Worm (Caenorhabditis elegans): ENCODE data around the gene B0252.1.

B0252.1 gene

ce11 chrII:6936528-6936927, 17.0 kb downstream of the B0252.1 start:
- TF ChIP-seq efl-1 (optimal IDR thresholded peaks at IDR 0.05), result no peak
- TF ChIP-seq efl-1 (GFP tag; optimal IDR thresholded peaks at IDR 0.05 in 1 of 2), result peak in 1 of 2 experiments; percentile 71
- no peak for TF ChIP-seq ceh-82 (tag; optimal IDR thresholded peaks at IDR 0.05)
- TF ChIP-seq nhr-71 (tag; optimal IDR thresholded peaks at IDR 0.05), result peak; percentile 4

DNA sequence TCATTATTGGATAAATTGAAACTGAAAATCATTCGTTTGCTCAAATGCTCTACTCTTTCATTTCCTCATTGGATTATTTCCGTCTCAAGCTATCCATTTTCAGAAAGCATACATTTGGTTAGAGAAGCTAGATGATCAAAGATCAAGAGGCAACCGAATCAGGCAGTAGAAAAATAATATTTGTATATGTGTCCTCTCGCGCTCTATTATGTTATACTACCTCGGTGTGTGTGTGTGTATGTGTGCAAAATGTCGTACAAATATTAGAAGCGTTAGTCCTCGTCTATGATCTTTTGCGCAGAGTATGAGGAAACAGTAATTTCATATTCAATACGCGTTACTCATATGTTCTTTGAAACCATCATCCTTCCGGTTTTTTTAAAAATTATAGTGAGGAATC, 17.6 kb downstream of the B0252.1 start:
- TF ChIP-seq fkh-8 (tag; optimal IDR thresholded peaks at IDR 0.05) (peak; percentile 2), dsc-1 (tag; optimal IDR thresholded peaks at IDR 0.05) (peak; percentile 32), egl-13 (tag; optimal IDR thresholded peaks at IDR 0.05) (no peak)

- TF ChIP-seq F16B12.6 (tag; optimal IDR thresholded peaks at IDR 0.05), result no peak
- TF ChIP-seq lin-14 (GFP tag; optimal IDR thresholded peaks at IDR 0.05), result peak; percentile 3
Observed at ce11 chrII:6939873-6940272, 20.4 kb downstream of the B0252.1 start.

DNA sequence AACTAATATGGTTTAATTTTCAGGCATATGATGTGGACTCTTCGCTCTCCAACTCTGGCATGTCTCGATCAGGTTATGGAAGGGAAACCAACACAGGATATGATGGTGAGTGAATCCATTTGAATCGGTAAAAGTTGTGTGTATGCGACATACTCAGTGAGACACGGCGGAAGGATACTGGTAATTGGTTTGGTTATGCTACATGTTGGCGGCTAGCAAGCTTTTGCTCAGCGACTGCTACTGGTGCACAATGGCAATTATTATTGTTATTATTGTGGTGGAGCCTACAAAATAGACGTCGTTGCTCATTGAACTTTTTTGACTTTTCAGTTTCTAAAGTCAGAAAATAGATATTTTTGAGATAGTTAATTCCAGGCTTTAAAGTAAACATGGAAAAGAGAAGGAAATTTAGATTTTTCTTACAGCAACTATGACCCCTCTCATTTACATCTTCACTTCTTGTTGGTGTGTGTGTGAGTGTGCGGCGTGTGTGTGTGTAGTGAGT, 21.3 kb downstream of the B0252.1 start:
- no peak for TF ChIP-seq fkh-10 (GFP tag; optimal IDR thresholded peaks at IDR 0.05)
- peak; percentile 28 for TF ChIP-seq lin-14 (GFP tag; optimal IDR thresholded peaks at IDR 0.05)
- peak; percentile 40 for TF ChIP-seq fkh-8 (tag; optimal IDR thresholded peaks at IDR 0.05)
- TF ChIP-seq mep-1 (tag; optimal IDR thresholded peaks at IDR 0.05), result peak; percentile 16

DNA sequence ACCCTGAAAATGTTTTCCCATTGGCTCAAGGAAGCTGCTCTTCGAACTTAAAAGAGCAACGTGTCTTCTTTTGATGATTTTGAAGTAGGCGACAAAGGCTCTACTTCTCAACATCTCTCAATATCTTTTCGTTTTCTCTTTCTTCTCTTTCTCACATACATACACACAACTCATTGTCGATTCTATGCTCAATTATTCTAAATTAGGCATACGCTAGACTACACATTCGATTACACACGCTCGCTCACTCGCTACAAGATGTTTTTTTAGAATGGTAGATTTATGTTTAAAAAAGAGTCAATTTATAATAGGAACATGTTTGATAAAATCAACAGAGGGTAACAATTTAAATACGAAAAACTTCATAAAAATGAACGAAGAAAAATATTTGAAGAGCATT, 22.0 kb downstream of the B0252.1 start:
- TF ChIP-seq unc-86 (tag; optimal IDR thresholded peaks at IDR 0.05), result peak; percentile 25
- TF ChIP-seq efl-3 (GFP tag; optimal IDR thresholded peaks at IDR 0.05), result no peak
- no peak for TF ChIP-seq nhr-28 (tag; optimal IDR thresholded peaks at IDR 0.05)
- TF ChIP-seq vab-15 (tag; optimal IDR thresholded peaks at IDR 0.05), result no peak
- peak; percentile 7 for TF ChIP-seq fkh-10 (GFP tag; optimal IDR thresholded peaks at IDR 0.05)
- no peak for TF ChIP-seq ceh-82 (tag; optimal IDR thresholded peaks at IDR 0.05)
- TF ChIP-seq nhr-71 (tag; optimal IDR thresholded peaks at IDR 0.05), result peak; percentile 6
- no peak for TF ChIP-seq unc-130 (tag; optimal IDR thresholded peaks at IDR 0.05)
- TF ChIP-seq aly-2 (tag; optimal IDR thresholded peaks at IDR 0.05), result no peak
- no peak for TF ChIP-seq hlh-17 (GFP tag; optimal IDR thresholded peaks at IDR 0.05; ENCODE audit: borderline replicate concordance)
- no peak for TF ChIP-seq fkh-4 (tag; optimal IDR thresholded peaks at IDR 0.05; ENCODE audit: borderline replicate concordance)
- peak; percentile 70 for TF ChIP-seq lin-14 (GFP tag; optimal IDR thresholded peaks at IDR 0.05)
- TF ChIP-seq fkh-8 (tag; optimal IDR thresholded peaks at IDR 0.05), result peak; percentile 17
- TF ChIP-seq mdl-1 (tag; optimal IDR thresholded peaks at IDR 0.05), result no peak
- TF ChIP-seq sptf-1 (tag; optimal IDR thresholded peaks at IDR 0.05), result no peak
- no peak for TF ChIP-seq snu-23 (GFP tag; optimal IDR thresholded peaks at IDR 0.05)
- TF ChIP-seq nhr-76 (tag; optimal IDR thresholded peaks at IDR 0.05), result no peak
- TF ChIP-seq mab-9 (GFP tag; IDR thresholded peaks at IDR 0.05), result no peak
- no peak for TF ChIP-seq rnt-1 (tag; optimal IDR thresholded peaks at IDR 0.05)
- TF ChIP-seq mep-1 (tag; optimal IDR thresholded peaks at IDR 0.05), result no peak
- no peak for TF ChIP-seq sup-37 (GFP tag; optimal IDR thresholded peaks at IDR 0.05)
- TF ChIP-seq swsn-7 (tag; optimal IDR thresholded peaks at IDR 0.05), result no peak
- no peak for TF ChIP-seq alr-1 (tag; optimal IDR thresholded peaks at IDR 0.05; ENCODE audit: borderline replicate concordance)
- TF ChIP-seq ceh-90 (tag; optimal IDR thresholded peaks at IDR 0.05), result no peak

DNA sequence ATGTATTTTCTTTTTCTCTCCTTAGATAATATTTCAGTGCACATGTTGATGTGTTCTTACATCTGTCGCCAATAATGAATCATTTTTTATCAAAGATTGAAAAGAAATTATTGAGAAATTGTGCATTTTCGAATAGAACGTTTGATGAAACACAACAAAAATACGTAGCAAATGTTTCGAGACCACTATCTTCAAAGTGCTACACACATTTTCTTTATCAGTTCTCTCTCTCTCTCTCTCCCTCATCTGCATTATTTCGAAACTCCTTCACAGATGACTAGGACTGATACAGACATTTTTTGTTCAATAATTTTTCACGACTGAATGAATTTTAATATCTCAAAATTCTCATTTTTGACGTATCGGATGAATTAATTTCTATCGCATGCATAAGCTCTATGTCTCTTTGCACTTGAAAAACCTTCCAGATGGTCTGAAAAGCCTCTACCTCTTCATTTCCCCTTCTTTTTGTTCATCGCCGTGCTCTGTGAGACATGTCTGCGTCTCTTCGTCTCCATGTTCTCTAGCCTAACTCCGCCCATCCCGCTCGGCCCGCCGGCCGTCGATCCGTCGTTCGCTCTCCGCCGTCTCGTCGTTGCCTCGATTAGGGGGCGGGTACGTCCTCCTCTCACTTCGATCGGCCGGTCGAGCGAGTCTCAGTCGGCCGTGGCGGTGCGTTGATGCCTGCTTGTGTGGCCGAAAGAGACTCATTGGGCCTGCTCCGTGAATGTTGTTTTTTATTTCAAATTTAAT, 24.0 kb downstream of the B0252.1 start:
- TF ChIP-seq nhr-76 (tag; optimal IDR thresholded peaks at IDR 0.05) (no peak), lin-14 (GFP tag; optimal IDR thresholded peaks at IDR 0.05) (peak; percentile 77), swsn-7 (tag; optimal IDR thresholded peaks at IDR 0.05) (peak; percentile 33), unc-130 (tag; optimal IDR thresholded peaks at IDR 0.05) (no peak), nhr-28 (tag; optimal IDR thresholded peaks at IDR 0.05) (no peak), C04F5.9 (tag; optimal IDR thresholded peaks at IDR 0.05) (peak; percentile 27), grh-1 (GFP tag; IDR thresholded peaks at IDR 0.05) (no peak), fkh-8 (tag; optimal IDR thresholded peaks at IDR 0.05) (peak; percentile 49), tbx-2 (tag; optimal IDR thresholded peaks at IDR 0.05) (peak; percentile 25), efl-1 (optimal IDR thresholded peaks at IDR 0.05) (peak in 1 of 2 experiments; percentile 3), efl-1 (GFP tag; optimal IDR thresholded peaks at IDR 0.05 in 1 of 2) (peak in 1 of 2 experiments; percentile 79), isw-1 (GFP tag; IDR thresholded peaks at IDR 0.05) (no peak), skn-1 (tag; optimal IDR thresholded peaks at IDR 0.05) (peak; percentile 39), dsc-1 (tag; optimal IDR thresholded peaks at IDR 0.05) (peak; percentile 47), aha-1 (tag; optimal IDR thresholded peaks at IDR 0.05) (no peak), lsy-2 (tag; optimal IDR thresholded peaks at IDR 0.05) (peak in 1 of 2 experiments; percentile 9), nhr-47 (tag; optimal IDR thresholded peaks at IDR 0.05) (peak; percentile 52), snu-23 (GFP tag; optimal IDR thresholded peaks at IDR 0.05) (peak; percentile 8), ceh-8 (GFP tag; optimal IDR thresholded peaks at IDR 0.05) (peak; percentile 61), ceh-82 (tag; optimal IDR thresholded peaks at IDR 0.05) (peak in 2 of 3 experiments; percentile 11 to 56), pax-3 (tag; optimal IDR thresholded peaks at IDR 0.05) (no peak), rnt-1 (tag; optimal IDR thresholded peaks at IDR 0.05) (peak; percentile 23)
